Fruit fly (Drosophila melanogaster): ENCODE data around the gene alphaTub85E.
"Not testable (repeated sequence)": the region's sequence is repeated elsewhere in the genome, so short reads cannot be mapped to it uniquely, and the experiment has no call there.

Gene alphaTub85E

DNA sequence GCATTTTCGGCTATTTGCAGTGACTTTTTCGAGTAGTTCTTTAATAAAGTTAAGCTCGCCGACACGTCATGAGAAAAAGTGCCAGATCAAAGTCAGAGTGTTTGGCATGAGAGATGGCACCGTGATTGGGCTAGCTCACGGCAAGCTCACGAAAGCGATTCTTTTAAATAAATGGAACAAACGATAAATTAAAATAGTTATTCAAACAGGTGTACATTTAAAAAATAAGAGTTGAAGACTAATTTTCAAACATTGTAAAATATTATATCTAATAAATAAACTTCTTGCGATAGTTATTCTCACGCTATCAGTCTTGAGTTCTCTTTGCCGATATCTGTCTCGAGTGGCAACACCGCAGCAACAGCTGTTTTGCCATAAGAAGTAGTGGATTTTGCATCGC lies 47.7 kb downstream of the alphaTub85E start, which contains the start of the genes eca and CG18542:
Gene eca, minus strand, starts transcription at position 101 of the 400 bp plus-strand sequence.
Gene CG18542, plus strand, starts transcription at position 385 of the 400 bp plus-strand sequence.
- not testable (repeated sequence) for TF ChIP-seq Gug (GFP tag; IDR thresholded peaks at IDR 0.05); Blimp-1 (GFP tag; optimal IDR thresholded peaks at IDR 0.05); CG11294 (GFP tag; IDR thresholded peaks at IDR 0.05)

DNA sequence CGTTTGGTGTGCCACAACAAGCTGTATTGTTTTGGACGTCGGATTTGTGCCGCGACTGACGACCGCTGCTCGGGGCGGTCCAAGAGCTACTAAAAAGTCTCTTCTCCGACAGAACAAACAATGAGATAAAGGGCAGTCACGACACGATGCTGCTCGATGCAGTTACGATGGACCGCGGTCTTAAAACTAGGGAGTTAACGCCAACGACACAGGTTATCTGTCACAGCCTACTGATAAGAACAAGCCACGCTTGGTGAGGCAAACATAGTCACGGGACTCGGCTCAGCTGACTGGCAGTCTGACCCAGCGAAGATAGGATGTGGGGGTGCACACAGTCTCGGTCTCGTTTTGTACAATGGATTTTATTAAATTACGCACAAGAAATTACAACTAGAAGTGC lies 48.9 kb downstream of the alphaTub85E start, which contains the start of gene CG9444:
Gene CG9444, minus strand, starts transcription at position 140 of the 400 bp plus-strand sequence.
- TF ChIP-seq CG6163 (GFP tag; IDR thresholded peaks at IDR 0.05): no peak
- peak; percentile 93 for TF ChIP-seq svp (GFP tag)
- peak; percentile 11 for TF ChIP-seq Eip78C (GFP tag)

DNA sequence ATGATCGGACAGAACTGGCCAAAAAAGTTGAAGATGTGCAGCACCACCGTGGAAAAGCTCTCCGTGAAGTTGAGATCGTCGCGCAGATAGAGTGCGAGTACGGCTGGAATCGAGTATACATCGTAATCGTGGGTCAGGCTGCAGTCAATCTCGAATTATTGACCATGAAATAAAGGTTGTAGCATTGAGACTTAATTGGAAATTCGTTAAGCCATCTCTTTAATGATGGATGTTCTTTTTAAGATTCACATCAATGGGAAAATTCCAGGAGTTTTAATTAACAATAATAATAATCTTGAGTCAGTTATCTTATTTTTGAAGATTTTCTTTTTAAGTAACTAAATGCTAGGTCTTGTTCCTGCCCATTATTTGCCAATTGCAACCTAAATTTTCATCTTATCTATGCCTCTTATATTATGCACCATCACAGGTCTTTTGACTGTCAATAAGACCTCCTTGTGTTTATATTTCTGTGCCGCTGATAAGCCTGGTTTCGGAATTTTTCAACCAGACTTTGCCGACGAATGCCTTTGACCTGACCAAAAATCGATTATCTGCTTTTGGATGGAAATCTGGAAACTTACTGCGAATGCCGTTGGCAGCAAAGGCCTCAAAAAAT lies 49.9 kb downstream of the alphaTub85E start:
- TF ChIP-seq CG8632 (GFP tag; optimal IDR thresholded peaks at IDR 0.05): no peak
- TF ChIP-seq svp (GFP tag): peak; percentile 94
- no peak for TF ChIP-seq CG34406 (GFP tag; optimal IDR thresholded peaks at IDR 0.05)
